Fruit fly (Drosophila melanogaster) ovary, adult (tissue): ENCODE data around the gene Cad86C.

ENCODE experiments used
- CG17801 ChIP-seq: fragments of 200-800 bp; optimal IDR thresholded peaks from 2 replicates; lab custom pipeline; 2019; ENCODE audit warnings: missing biosample characterization, mild to moderate bottlenecking, missing genetic modification characterization, moderate library complexity; ENCODE audit not compliant: partially characterized antibody

The Cad86C gene

DNA sequence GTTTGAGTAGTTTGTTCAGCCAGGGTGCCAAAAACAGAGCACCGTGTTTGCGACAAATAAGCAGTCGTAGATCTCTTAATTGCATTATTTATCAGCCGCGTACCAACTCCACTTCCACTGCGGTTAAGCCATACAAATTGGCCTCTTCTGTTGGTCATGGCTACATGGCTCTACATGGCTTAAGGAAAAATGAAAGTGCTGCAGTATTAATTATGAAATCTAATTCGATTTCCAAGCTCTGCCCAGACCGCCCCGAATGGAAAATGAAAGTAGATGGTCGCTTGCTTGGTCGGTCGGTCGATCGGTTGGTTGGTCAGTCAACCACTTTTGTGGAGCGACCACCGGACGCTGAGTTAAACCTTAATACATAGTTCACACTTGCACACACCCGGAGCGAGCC is 10.0 kb downstream of the Cad86C start:
- TF ChIP-seq CG17801 (GFP tag; lab: Kevin White, UChicago): no peak

DNA sequence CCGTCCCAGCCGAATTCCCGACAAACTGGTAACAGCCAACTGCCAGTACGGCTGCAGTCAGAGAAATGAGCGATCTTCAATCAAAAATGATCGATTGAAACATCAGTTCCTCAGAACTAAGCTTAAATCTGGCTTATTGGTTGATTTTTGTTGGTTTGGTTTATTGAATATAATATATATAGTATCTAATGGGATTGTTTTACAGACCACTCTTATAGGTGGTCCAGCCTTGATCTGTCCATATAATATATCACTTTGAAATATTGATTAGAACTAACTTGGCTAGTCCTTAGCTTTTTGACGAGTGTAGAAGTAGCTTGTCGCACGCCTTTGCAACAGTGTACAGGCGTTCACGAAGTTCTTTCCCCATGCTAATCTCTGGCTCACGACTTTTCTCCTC is 15.5 kb downstream of the Cad86C start:
- TF ChIP-seq CG17801 (GFP tag; lab: Kevin White, UChicago): no peak

- peak; percentile 84 for TF ChIP-seq CG17801 (GFP tag; lab: Kevin White, UChicago)
Measured at dm6 chr3R:10849515-10849973, 22.7 kb downstream of the Cad86C start, which contains the start of gene CG42394. TSS of gene CG42394 (plus strand) at chr3R:10849825.

DNA sequence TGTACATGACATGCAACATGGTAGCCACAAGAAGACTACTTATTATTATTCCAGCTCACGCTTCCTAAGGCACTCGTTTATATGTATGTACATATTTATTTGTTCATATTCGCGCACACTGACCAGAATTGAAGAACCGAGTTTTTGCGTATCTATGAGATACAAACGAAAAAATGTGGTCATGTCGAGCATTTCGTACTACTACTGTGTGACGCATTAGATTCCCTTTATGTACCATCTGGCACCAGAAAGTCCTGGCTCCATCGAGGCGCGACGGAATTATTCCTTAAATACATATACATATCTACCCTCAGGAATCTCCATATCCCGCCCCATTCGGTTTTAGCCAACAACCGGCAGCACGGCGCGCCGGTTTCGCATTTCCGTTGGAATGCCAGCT is 23.8 kb downstream of the Cad86C start:
- no peak for TF ChIP-seq CG17801 (GFP tag; lab: Kevin White, UChicago)

DNA sequence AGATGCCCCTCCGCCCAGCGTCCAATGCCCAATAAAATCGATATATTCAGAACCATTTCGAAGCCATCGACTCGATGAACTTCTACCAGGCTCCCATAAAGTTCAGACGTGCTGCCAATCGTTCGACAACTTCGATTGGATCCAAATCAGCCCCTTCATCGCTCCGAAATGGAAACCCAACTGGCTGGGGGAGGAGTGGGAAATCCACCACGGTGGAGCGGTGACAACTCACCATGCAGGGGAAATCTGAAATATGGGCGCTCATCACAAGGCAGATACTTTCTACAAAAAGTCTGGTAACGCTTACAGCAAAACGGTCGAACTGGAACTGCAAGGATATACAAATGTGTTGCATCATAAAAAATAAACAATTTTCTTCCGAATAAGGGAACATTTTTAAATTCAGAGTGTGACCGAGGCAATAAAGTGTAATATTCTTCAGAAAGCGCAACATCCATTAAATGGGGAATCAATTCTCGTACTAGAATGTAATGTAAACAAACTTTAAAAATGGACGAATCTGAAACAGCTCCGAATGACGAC is 25.4 kb downstream of the Cad86C start, which contains the start of gene CG4565:
CG4565 (plus strand) TSS at position 493 of the 543 bp plus-strand sequence.
- TF ChIP-seq CG17801 (GFP tag; lab: Kevin White, UChicago): no peak

DNA sequence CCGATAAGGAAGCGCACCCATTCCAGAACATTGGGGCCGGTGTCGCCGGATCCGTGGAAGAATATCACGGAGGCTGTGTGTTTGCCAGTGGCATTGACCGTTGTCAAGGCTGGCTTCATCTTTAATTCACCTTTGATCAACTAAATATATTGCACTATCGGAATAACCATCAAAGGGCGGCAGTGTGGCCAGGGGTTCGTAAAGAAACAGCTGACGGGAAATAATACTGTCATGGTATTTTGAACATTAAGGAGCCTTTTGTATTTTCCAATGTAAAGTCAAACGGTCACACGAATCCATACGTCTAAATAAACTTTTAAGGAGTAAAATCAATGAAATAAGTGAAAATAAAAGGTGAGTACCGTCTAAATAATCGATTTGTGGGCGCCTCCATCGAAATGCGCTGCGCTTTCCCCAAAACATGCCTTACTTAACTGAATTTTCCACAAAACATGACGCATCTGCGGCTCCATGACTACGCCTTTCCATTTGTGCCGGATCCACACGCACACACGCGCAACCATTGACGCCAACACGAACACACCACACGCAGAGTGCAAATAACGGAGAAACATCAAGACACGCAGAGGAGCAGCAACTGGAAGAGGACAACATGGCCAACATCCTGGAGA is 27.5 kb downstream of the Cad86C start, which contains the start of the genes CG6567 and CG4511:
CG6567 (minus strand) TSS at position 209 of the 632 bp plus-strand sequence.
CG4511 (plus strand) TSS at position 259 of the 632 bp plus-strand sequence.
- TF ChIP-seq CG17801 (GFP tag; lab: Kevin White, UChicago): peak; percentile 4

dm6 chr3R:10856618-10857017 is 29.7 kb downstream of the Cad86C start, which contains the start of gene CG4570:
TSS of gene CG4570 (plus strand) at chr3R:10856807.
- no peak for TF ChIP-seq CG17801 (GFP tag; lab: Kevin White, UChicago)

dm6 chr3R:10859713-10860112 is 32.8 kb downstream of the Cad86C start, which contains the start of gene CG14694:
TSS of gene CG14694 (minus strand) at chr3R:10859813.
- no peak for TF ChIP-seq CG17801 (GFP tag; lab: Kevin White, UChicago)

- TF ChIP-seq CG17801 (GFP tag; lab: Kevin White, UChicago): peak; percentile 25
Measured at dm6 chr3R:10862773-10863445, 36.0 kb downstream of the Cad86C start, which contains the start of gene CG6574. TSS of gene CG6574 (minus strand) at chr3R:10862988.

dm6 chr3R:10863446-10863819 is 36.6 kb downstream of the Cad86C start:
- TF ChIP-seq CG17801 (GFP tag; lab: Kevin White, UChicago): no peak

DNA sequence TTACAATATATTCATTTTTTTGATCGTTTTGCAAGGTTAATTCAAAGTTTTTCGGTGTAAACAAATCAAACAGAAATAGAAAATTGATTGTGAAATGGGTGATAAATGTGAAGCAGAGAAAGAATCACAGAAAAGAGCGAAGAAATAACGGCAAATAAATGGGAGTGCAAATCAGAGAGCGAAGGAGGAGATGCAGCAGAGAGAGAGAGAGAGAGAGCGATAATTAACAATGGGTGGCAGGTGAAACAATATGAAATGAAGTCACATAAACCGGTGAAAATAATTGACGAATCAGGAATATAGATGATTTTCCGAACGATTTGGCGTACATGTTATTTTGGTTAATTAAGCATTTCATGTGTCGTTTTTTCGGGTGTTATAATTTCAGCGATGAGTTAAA is 37.1 kb downstream of the Cad86C start:
- TF ChIP-seq CG17801 (GFP tag; lab: Kevin White, UChicago): peak; percentile 4

dm6 chr3R:10868427-10868962 is 41.6 kb downstream of the Cad86C start, which contains the start of the genes SelR and Tsp86D:
TSS of gene SelR (minus strand) at chr3R:10868642.
TSS of gene Tsp86D (plus strand) at chr3R:10868708.
- TF ChIP-seq CG17801 (GFP tag; lab: Kevin White, UChicago): peak; percentile 79

DNA sequence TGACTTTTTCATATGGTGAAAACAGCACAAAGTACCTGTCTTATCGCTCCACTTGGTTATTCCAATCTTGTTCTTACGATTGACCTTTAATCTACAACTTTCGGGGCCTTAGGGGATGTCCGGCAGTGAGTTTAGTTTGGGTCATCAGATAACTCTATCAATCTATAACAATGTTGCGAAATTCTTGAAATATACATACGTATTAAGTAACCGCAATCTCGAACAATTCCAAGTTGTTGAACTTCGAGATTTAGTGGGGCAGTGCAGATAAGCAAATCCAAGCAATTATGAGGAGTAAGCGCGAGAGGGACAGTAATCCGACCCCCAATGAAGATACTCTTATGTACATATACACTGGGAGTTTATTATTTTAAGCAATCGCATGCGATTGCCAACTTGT is 43.7 kb downstream of the Cad86C start:
- TF ChIP-seq CG17801 (GFP tag; lab: Kevin White, UChicago): no peak

DNA sequence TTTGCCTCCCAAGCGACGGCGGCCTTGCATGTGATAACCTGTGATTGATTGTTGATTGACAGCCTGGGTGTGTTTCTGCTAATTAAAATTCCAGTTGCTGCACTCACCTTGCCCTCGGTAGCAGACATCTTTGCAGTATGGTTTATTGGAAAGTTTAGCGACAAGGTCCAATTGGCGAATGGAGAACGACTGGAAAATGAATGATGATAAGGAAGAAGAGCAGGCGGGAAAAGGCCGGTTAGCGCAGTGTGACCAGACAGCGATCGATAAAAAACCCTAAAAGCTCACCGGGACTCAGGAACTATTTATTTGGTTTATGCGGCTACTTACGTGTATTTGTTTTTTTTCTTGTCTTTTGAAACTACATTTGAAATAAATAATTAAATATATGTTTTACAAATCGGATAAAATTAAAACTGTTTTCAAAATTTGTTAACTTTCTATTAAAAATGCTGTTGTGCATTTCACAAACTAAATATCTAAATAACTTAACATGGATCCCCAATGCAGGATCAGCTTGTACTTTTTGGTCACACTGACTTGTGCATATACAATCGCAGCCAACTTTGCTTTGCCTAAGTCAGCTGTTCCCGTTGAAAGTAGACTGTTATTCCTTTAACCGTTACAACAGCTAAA is 45.4 kb downstream of the Cad86C start, which contains the start of gene Fdh:
Fdh (minus strand) TSS at position 234 of the 636 bp plus-strand sequence.
- peak; percentile 48 for TF ChIP-seq CG17801 (GFP tag; lab: Kevin White, UChicago)
